Fruit fly (Drosophila melanogaster) S2 (cell line): ENCODE data around the gene sesB.

ENCODE experiments used
- CG8478 ChIP-seq: fragments of >200 bp; optimal IDR thresholded peaks from 2 replicates; lab custom pipeline; 2018
- CTCF ChIP-seq, 2 experiments: fragments of >200 bp; optimal IDR thresholded peaks; 2 replicates each; lab custom pipeline; 2018

- no peak for TF ChIP-seq CG8478 (lab: Kevin White, UChicago)
- TF ChIP-seq CTCF (optimal IDR thresholded peaks at IDR 0.05; lab: Kevin White, UChicago) = no peak
Observed at dm6 chrX:10732733-10733455, 53.9 kb downstream of the sesB start.
